Worm (Caenorhabditis elegans): ENCODE data around the gene Y82E9BR.3.

- TF ChIP-seq F13C5.2 (tag; optimal IDR thresholded peaks at IDR 0.05) (no peak), ceh-13 (GFP tag; optimal IDR thresholded peaks at IDR 0.05) (no peak), flt-1 (GFP tag; IDR thresholded peaks at IDR 0.05) (no peak), B0310.2 (tag; optimal IDR thresholded peaks at IDR 0.05) (no peak), ama-1 (optimal IDR thresholded peaks at IDR 0.05) (no peak), ets-7 (tag; optimal IDR thresholded peaks at IDR 0.05) (no peak), tbx-37 (GFP tag; conservative IDR thresholded peaks at IDR 0.05) (no peak), sea-1 (GFP tag; conservative IDR thresholded peaks at IDR 0.05) (no peak), tbx-11 (GFP tag; IDR thresholded peaks at IDR 0.05) (no peak), hnd-1 (tag; optimal IDR thresholded peaks at IDR 0.05) (no peak), aly-1 (tag; optimal IDR thresholded peaks at IDR 0.05) (no peak), pes-1 (GFP tag; IDR thresholded peaks at IDR 0.05) (no peak), hmbx-1 (tag; optimal IDR thresholded peaks at IDR 0.05) (no peak), tra-4 (tag; optimal IDR thresholded peaks at IDR 0.05) (no peak)
Observed at ce11 chrIII:1436738-1437137, 17.7 kb downstream of the Y82E9BR.3 start.

All from whole organism, early embryonic.